Fruit fly (Drosophila melanogaster) whole organism, embryonic: ENCODE data around the gene Nup43.

Experiments used
- Atf-2 ChIP-seq: fragments of 200-800 bp; sonication (Bioruptor generic); optimal IDR thresholded peaks from 2 replicates; lab custom pipeline; 2016; ENCODE audit warnings: missing biosample characterization, missing genetic modification characterization
- BtbVII ChIP-seq: fragments of 200-800 bp; sonication (Bioruptor generic); optimal IDR thresholded peaks from 3 replicates; lab custom pipeline; 2017; ENCODE audit warnings: missing biosample characterization, mild to moderate bottlenecking, missing genetic modification characterization
- CG10366 ChIP-seq: fragments of 200-800 bp; sonication (Bioruptor generic); IDR thresholded peaks from 2 replicates; pipeline ENCODE4 v1.3.6; 2022; ENCODE audit warnings: missing biosample characterization, missing genetic modification characterization
- CG10462 ChIP-seq: fragments of 200-800 bp; sonication (Bioruptor generic); optimal IDR thresholded peaks from 2 replicates; lab custom pipeline; 2016; ENCODE audit warnings: missing biosample characterization, missing genetic modification characterization
- CG11093 ChIP-seq: fragments of 200-800 bp; sonication (Bioruptor generic); IDR thresholded peaks from 3 replicates; pipeline ENCODE4 v1.3.6; 2022; ENCODE audit warnings: missing biosample characterization, missing genetic modification characterization
- CG14710 ChIP-seq: fragments of 200-800 bp; sonication (Bioruptor generic); optimal IDR thresholded peaks from 3 replicates; lab custom pipeline; 2019; ENCODE audit warnings: missing biosample characterization, mild to moderate bottlenecking, missing genetic modification characterization, moderate library complexity
- CG15011 ChIP-seq: fragments of 200-800 bp; sonication (Bioruptor generic); optimal IDR thresholded peaks from 3 replicates; lab custom pipeline; 2018; ENCODE audit warnings: missing biosample characterization, mild to moderate bottlenecking, missing genetic modification characterization
- CG1529 ChIP-seq: fragments of 200-800 bp; sonication (Bioruptor generic); optimal IDR thresholded peaks from 3 replicates; lab custom pipeline; 2018; ENCODE audit warnings: missing biosample characterization, missing genetic modification characterization
- CG15479 ChIP-seq: fragments of 200-800 bp; sonication (Bioruptor generic); optimal IDR thresholded peaks from 3 replicates; lab custom pipeline; 2019; ENCODE audit warnings: missing biosample characterization, mild to moderate bottlenecking, missing genetic modification characterization, moderate library complexity
- CG17802 ChIP-seq: fragments of 200-800 bp; sonication (Bioruptor generic); optimal IDR thresholded peaks from 2 replicates; lab custom pipeline; 2018; ENCODE audit warnings: missing biosample characterization, mild to moderate bottlenecking, missing genetic modification characterization, moderate library complexity
- CG17829 ChIP-seq: fragments of 200-800 bp; optimal IDR thresholded peaks from 2 replicates; lab custom pipeline; 2019; ENCODE audit warnings: missing biosample characterization, mild to moderate bottlenecking, missing genetic modification characterization, moderate library complexity
- CG1832 ChIP-seq: fragments of 200-800 bp; sonication (Bioruptor generic); optimal IDR thresholded peaks from 2 replicates; lab custom pipeline; 2017; ENCODE audit warnings: missing biosample characterization, mild to moderate bottlenecking, missing genetic modification characterization, inconsistent platforms
- CG2120 ChIP-seq: fragments of 200-800 bp; sonication (Bioruptor generic); optimal IDR thresholded peaks from 3 replicates; lab custom pipeline; 2016; ENCODE audit warnings: missing biosample characterization, missing genetic modification characterization
- CG33213 ChIP-seq: fragments of 200-800 bp; sonication (Bioruptor generic); optimal IDR thresholded peaks from 3 replicates; lab custom pipeline; 2016; ENCODE audit warnings: missing biosample characterization, missing genetic modification characterization
- CG4707 ChIP-seq: fragments of 200-800 bp; sonication (Bioruptor generic); optimal IDR thresholded peaks from 2 replicates; lab custom pipeline; 2018; ENCODE audit warnings: missing biosample characterization, mild to moderate bottlenecking, missing genetic modification characterization, moderate library complexity
- CG4730 ChIP-seq: fragments of 200-800 bp; sonication (Bioruptor generic); IDR thresholded peaks from 2 replicates; pipeline ENCODE4 v1.3.6; 2022; ENCODE audit warnings: missing biosample characterization, missing genetic modification characterization
- CG6765 ChIP-seq: fragments of 200-800 bp; sonication (Bioruptor generic); optimal IDR thresholded peaks from 3 replicates; lab custom pipeline; 2017; ENCODE audit warnings: missing biosample characterization, mild to moderate bottlenecking, missing genetic modification characterization
- CG7745 ChIP-seq: fragments of 200-800 bp; sonication (Bioruptor generic); optimal IDR thresholded peaks from 2 replicates; lab custom pipeline; 2018; ENCODE audit warnings: missing biosample characterization, mild to moderate bottlenecking, missing genetic modification characterization, moderate library complexity
- Camta ChIP-seq: fragments of 200-800 bp; sonication (Bioruptor generic); optimal IDR thresholded peaks from 2 replicates; lab custom pipeline; 2016; ENCODE audit warnings: missing biosample characterization, missing genetic modification characterization
- Doc2 ChIP-seq: fragments of 200-800 bp; sonication (Bioruptor generic); IDR thresholded peaks from 2 replicates; pipeline ENCODE4 v1.3.6; 2022; ENCODE audit warnings: missing biosample characterization, missing genetic modification characterization
- Ets65A ChIP-seq: fragments of 200-800 bp; sonication (Bioruptor generic); peaks from one replicate; lab custom pipeline; 2016; ENCODE audit warnings: missing biosample characterization, missing genetic modification characterization
- Fer1 ChIP-seq: fragments of 200-800 bp; sonication (Bioruptor generic); optimal IDR thresholded peaks from 2 replicates; lab custom pipeline; 2017; ENCODE audit warnings: missing biosample characterization, mild to moderate bottlenecking, missing genetic modification characterization
- HLH54F ChIP-seq: fragments of 200-800 bp; sonication (Bioruptor generic); optimal IDR thresholded peaks from 3 replicates; lab custom pipeline; 2016; ENCODE audit warnings: missing biosample characterization, missing genetic modification characterization
- Hand ChIP-seq: fragments of 200-800 bp; sonication (Bioruptor generic); optimal IDR thresholded peaks from 2 replicates; lab custom pipeline; 2017; ENCODE audit warnings: mild to moderate bottlenecking, missing biosample characterization, missing genetic modification reagents, missing genetic modification characterization
- Hr51 ChIP-seq, 2 experiments: fragments of 200-800 bp; sonication (Bioruptor generic); optimal IDR thresholded peaks; 2 replicates in 1 of 2; 3 replicates in 1 of 2; lab custom pipeline; 2016 to 2018; ENCODE audit warnings: missing biosample characterization in 2 of 2, missing genetic modification characterization in 2 of 2, mild to moderate bottlenecking in 1 of 2, moderate library complexity in 1 of 2
- Med ChIP-seq: fragments of 200-800 bp; sonication (Bioruptor generic); peaks from one replicate; lab custom pipeline; 2016; ENCODE audit warnings: missing biosample characterization, missing genetic modification characterization, mild to moderate bottlenecking, inconsistent platforms, moderate library complexity
- Myb ChIP-seq: fragments of 200-800 bp; sonication (Bioruptor generic); optimal IDR thresholded peaks from 2 replicates; lab custom pipeline; 2016; ENCODE audit warnings: missing biosample characterization, missing genetic modification characterization
- NK7.1 ChIP-seq: fragments of 200-800 bp; sonication (Bioruptor generic); optimal IDR thresholded peaks from 3 replicates; lab custom pipeline; 2016; ENCODE audit warnings: missing biosample characterization, missing genetic modification characterization
- Ravus ChIP-seq: fragments of 200-800 bp; sonication (Bioruptor generic); IDR thresholded peaks from 2 replicates; pipeline ENCODE4 v1.3.6; 2022; ENCODE audit warnings: missing biosample characterization, missing genetic modification characterization
- Side ChIP-seq: fragments of 200-800 bp; sonication (Bioruptor generic); optimal IDR thresholded peaks from 2 replicates; lab custom pipeline; 2016; ENCODE audit warnings: missing biosample characterization, missing genetic modification characterization
- Tbp ChIP-seq: fragments of >200 bp; optimal IDR thresholded peaks from 2 replicates; lab custom pipeline; 2018; ENCODE audit warnings: missing biosample characterization, missing genetic modification characterization
- Trl ChIP-seq, 3 experiments: fragments of >200 bp in 2 of 3; fragments of 200-800 bp in 1 of 3; sonication (Bioruptor generic) in 1 of 3; optimal IDR thresholded peaks; 2 replicates in 1 of 3; 3 replicates in 2 of 3; lab custom pipeline; 2016 to 2017; ENCODE audit warnings: missing biosample characterization in 1 of 3, missing genetic modification characterization in 1 of 3
- croc ChIP-seq: fragments of 200-800 bp; sonication (Bioruptor generic); conservative IDR thresholded peaks from 3 replicates; pipeline ENCODE4 v1.3.6; 2022; ENCODE audit warnings: missing biosample characterization, missing genetic modification characterization
- da ChIP-seq: fragments of 200-800 bp; sonication (Bioruptor generic); optimal IDR thresholded peaks from 2 replicates; lab custom pipeline; 2016; ENCODE audit warnings: missing biosample characterization, missing genetic modification characterization
- ftz-f1 ChIP-seq: fragments of 200-800 bp; sonication (Bioruptor generic); optimal IDR thresholded peaks from 2 replicates; lab custom pipeline; 2016; ENCODE audit warnings: missing biosample characterization, missing genetic modification characterization
- gcm2 ChIP-seq: fragments of 200-800 bp; sonication (Bioruptor generic); optimal IDR thresholded peaks from 2 replicates; lab custom pipeline; 2016; ENCODE audit warnings: missing biosample characterization, missing genetic modification characterization
- her ChIP-seq: fragments of 200-800 bp; sonication (Bioruptor generic); optimal IDR thresholded peaks from 2 replicates; lab custom pipeline; 2016; ENCODE audit warnings: missing biosample characterization, missing genetic modification characterization
- jing ChIP-seq: fragments of 200-800 bp; sonication (Bioruptor generic); optimal IDR thresholded peaks from 2 replicates; lab custom pipeline; 2018; ENCODE audit warnings: missing biosample characterization, mild to moderate bottlenecking, missing genetic modification characterization
- kah ChIP-seq: fragments of 200-800 bp; sonication (Bioruptor generic); optimal IDR thresholded peaks from 2 replicates; lab custom pipeline; 2018; ENCODE audit warnings: missing biosample characterization, mild to moderate bottlenecking, missing genetic modification characterization
- lbe ChIP-seq: fragments of 200-800 bp; sonication (Bioruptor generic); optimal IDR thresholded peaks from 2 replicates; lab custom pipeline; 2016; ENCODE audit warnings: missing biosample characterization, mild to moderate bottlenecking, missing genetic modification characterization
- p53 ChIP-seq: fragments of 200-800 bp; sonication (Bioruptor generic); optimal IDR thresholded peaks from 2 replicates; lab custom pipeline; 2016; ENCODE audit warnings: missing biosample characterization, missing genetic modification characterization
- pzg ChIP-seq: fragments of 200-800 bp; sonication (Bioruptor generic); optimal IDR thresholded peaks from 3 replicates; lab custom pipeline; 2018; ENCODE audit warnings: missing biosample characterization, mild to moderate bottlenecking, missing genetic modification characterization, moderate library complexity
- run ChIP-seq: fragments of 200-800 bp; sonication (Bioruptor generic); optimal IDR thresholded peaks from 3 replicates; lab custom pipeline; 2018; ENCODE audit warnings: missing biosample characterization, mild to moderate bottlenecking, missing genetic modification characterization
- salm ChIP-seq: fragments of 200-800 bp; sonication (Bioruptor generic); optimal IDR thresholded peaks from 2 replicates; lab custom pipeline; 2018; ENCODE audit warnings: missing biosample characterization, mild to moderate bottlenecking, missing genetic modification characterization
- sc ChIP-seq, 3 experiments: fragments of >200 bp in 2 of 3; fragments of 200-800 bp in 1 of 3; sonication (Bioruptor generic) in 1 of 3; optimal IDR thresholded peaks; 2 replicates in 2 of 3; 3 replicates in 1 of 3; lab custom pipeline; 2017; ENCODE audit warnings: mild to moderate bottlenecking in 1 of 3, missing biosample characterization in 1 of 3, missing genetic modification characterization in 1 of 3, missing genetic modification reagents in 1 of 3
- tup ChIP-seq: fragments of 200-800 bp; sonication (Bioruptor generic); optimal IDR thresholded peaks from 2 replicates; lab custom pipeline; 2016; ENCODE audit warnings: missing biosample characterization, mild to moderate bottlenecking, missing genetic modification characterization, moderate library complexity
- usp ChIP-seq: fragments of >200 bp; optimal IDR thresholded peaks from 2 replicates; lab custom pipeline; 2017; ENCODE audit warnings: missing biosample characterization, missing genetic modification characterization
- z ChIP-seq: fragments of 200-800 bp; sonication (Bioruptor generic); IDR thresholded peaks from 3 replicates; pipeline ENCODE4 v1.3.6; 2022; ENCODE audit warnings: missing biosample characterization, missing genetic modification characterization

The Nup43 gene

dm6 chr3R:18396801-18397604 lies 30.6 kb downstream of the Nup43 start, which contains the start of gene Vti1b (continued):
- TF ChIP-seq CG11093 (peak; percentile 93), Side (peak; percentile 88), CG6765 (GFP tag; lab: Kevin White, UChicago) (peak; percentile 83), salm (tag; lab: Kevin White, UChicago) (peak; percentile 85), Med (GFP tag; lab: Kevin White, UChicago) (peak; percentile 98), CG7745 (tag; lab: Kevin White, UChicago) (peak; percentile 31), CG2120 (GFP tag; lab: Kevin White, UChicago) (peak; percentile 97), CG14710 (tag; lab: Kevin White, UChicago) (peak; percentile 93), Doc2 (GFP tag; lab: Robert Waterston, UW) (0 out of 2 replicates have a peak, but pooled peaks have one; percentile 32), Camta (GFP tag; lab: Kevin White, UChicago) (peak; percentile 80), HLH54F (GFP tag; lab: Kevin White, UChicago) (peak; percentile 92), Fer1 (GFP tag; lab: Kevin White, UChicago) (peak; percentile 93), CG15011 (peak; percentile 85), CG1832 (no peak), Ravus (peak; percentile 82), sc (optimal IDR thresholded peaks at IDR 0.05; lab: Kevin White, UChicago) (no peak), sc (GFP tag; optimal IDR thresholded peaks at IDR 0.05; lab: Kevin White, UChicago) (peak; percentile 93), gcm2 (GFP tag; lab: Kevin White, UChicago) (peak; percentile 91), Myb (peak; percentile 70), NK7.1 (GFP tag; lab: Kevin White, UChicago) (peak; percentile 83), lbe (GFP tag; lab: Kevin White, UChicago) (peak; percentile 93), croc (peak; percentile 93), Ets65A (GFP tag; lab: Kevin White, UChicago) (peak; percentile 99), run (tag; lab: Kevin White, UChicago) (peak; percentile 77), Tbp (GFP tag; lab: Kevin White, UChicago) (no peak), BtbVII (GFP tag; lab: Kevin White, UChicago) (peak; percentile 90), z (peak; percentile 61; the same call in 1 of the 3 replicates), Hr51 (GFP tag; optimal IDR thresholded peaks at IDR 0.05; lab: Kevin White, UChicago) (peak; percentile 92 to 95), CG17802 (tag; lab: Kevin White, UChicago) (peak; percentile 86), Hand (GFP tag; lab: Kevin White, UChicago) (peak; percentile 82), kah (peak; percentile 67), CG15479 (GFP tag; lab: Kevin White, UChicago) (no peak), CG10462 (peak; percentile 75), ftz-f1 (GFP tag; lab: Kevin White, UChicago) (peak; percentile 93), Atf-2 (GFP tag; lab: Kevin White, UChicago) (peak; percentile 95), pzg (peak; percentile 5), da (GFP tag; lab: Kevin White, UChicago) (peak; percentile 79), tup (GFP tag; lab: Kevin White, UChicago) (peak; percentile 79), CG4707 (peak; percentile 91), p53 (peak; percentile 38), CG33213 (peak; percentile 93), jing (peak; percentile 91), CG17829 (peak; percentile 94), her (GFP tag; lab: Kevin White, UChicago) (peak; percentile 85), CG1529 (GFP tag; lab: Kevin White, UChicago) (peak; percentile 93), Trl (optimal IDR thresholded peaks at IDR 0.05; lab: Kevin White, UChicago) (peak; percentile 87 to 94), Trl (GFP tag; optimal IDR thresholded peaks at IDR 0.05; lab: Kevin White, UChicago) (peak; percentile 82), CG10366 (peak; percentile 94), CG4730 (peak; percentile 92), usp (GFP tag; lab: Kevin White, UChicago) (no peak)
